Worm (Caenorhabditis elegans): ENCODE results near the gene Y62H9A.12.

Gene Y62H9A.12

ce11 chrX:11938826-11939225 lies 24.9 kb downstream of the Y62H9A.12 start, which contains the start of gene F55G7.5:
Gene F55G7.5, minus strand, starts transcription at chrX:11938926.
- TF ChIP-seq mls-2 (tag; optimal IDR thresholded peaks at IDR 0.05) (no peak), unc-120 (tag; optimal IDR thresholded peaks at IDR 0.05; ENCODE audit: poor library complexity, severe bottlenecking) (no peak)

- TF ChIP-seq ces-1 (GFP tag; optimal IDR thresholded peaks at IDR 0.05) (no peak), lin-32 (GFP tag; optimal IDR thresholded peaks at IDR 0.05) (no peak), nhr-28 (tag; optimal IDR thresholded peaks at IDR 0.05) (no peak), flh-1 (GFP tag; optimal IDR thresholded peaks at IDR 0.05) (no peak), elt-3 (tag; optimal IDR thresholded peaks at IDR 0.05) (no peak)
Observed at ce11 chrX:11941951-11942350, 28.0 kb downstream of the Y62H9A.12 start, which contains the start of gene F55G7.3. Gene F55G7.3, minus strand, starts transcription at chrX:11942051.

ce11 chrX:11946788-11947463 lies 33.0 kb downstream of the Y62H9A.12 start, which contains the start of gene nfya-1:
Gene nfya-1, minus strand, starts transcription at chrX:11946838.
- TF ChIP-seq unc-62 (GFP tag; optimal IDR thresholded peaks at IDR 0.05) (no peak), M03D4.4 (tag; optimal IDR thresholded peaks at IDR 0.05) (no peak), ceh-43 (GFP tag; optimal IDR thresholded peaks at IDR 0.05) (no peak), tbx-8 (GFP tag; optimal IDR thresholded peaks at IDR 0.05) (no peak), sptf-1 (tag; optimal IDR thresholded peaks at IDR 0.05) (no peak), hlh-1 (tag; optimal IDR thresholded peaks at IDR 0.05) (peak; percentile 62), flh-1 (GFP tag; optimal IDR thresholded peaks at IDR 0.05) (no peak), nhr-237 (tag; optimal IDR thresholded peaks at IDR 0.05) (no peak), unc-120 (tag; optimal IDR thresholded peaks at IDR 0.05; ENCODE audit: poor library complexity, severe bottlenecking) (no peak), cnd-1 (tag; optimal IDR thresholded peaks at IDR 0.05) (no peak), lsy-2 (tag; optimal IDR thresholded peaks at IDR 0.05) (no peak), lin-13 (tag; optimal IDR thresholded peaks at IDR 0.05) (peak; percentile 32), blmp-1 (tag; optimal IDR thresholded peaks at IDR 0.05) (no peak), snpc-4 (tag; optimal IDR thresholded peaks at IDR 0.05) (no peak), ham-2 (GFP tag; optimal IDR thresholded peaks at IDR 0.05) (no peak), elt-1 (tag; optimal IDR thresholded peaks at IDR 0.05; ENCODE audit: borderline replicate concordance, insufficient read depth) (no peak), nhr-28 (tag; optimal IDR thresholded peaks at IDR 0.05) (no peak), drap-1 (GFP tag; optimal IDR thresholded peaks at IDR 0.05) (no peak), bed-3 (GFP tag; optimal IDR thresholded peaks at IDR 0.05) (no peak), mls-2 (tag; optimal IDR thresholded peaks at IDR 0.05) (no peak), mab-5 (tag; optimal IDR thresholded peaks at IDR 0.05) (no peak), ztf-11 (tag; optimal IDR thresholded peaks at IDR 0.05) (no peak), nhr-76 (tag; optimal IDR thresholded peaks at IDR 0.05) (no peak), nhr-2 (tag; optimal IDR thresholded peaks at IDR 0.05) (no peak), ceh-39 (tag; optimal IDR thresholded peaks at IDR 0.05) (peak; percentile 59), ces-1 (GFP tag; optimal IDR thresholded peaks at IDR 0.05) (peak; percentile 44), ceh-83 (GFP tag; optimal IDR thresholded peaks at IDR 0.05) (no peak), sem-2 (GFP tag; optimal IDR thresholded peaks at IDR 0.05) (no peak), zip-8 (tag; optimal IDR thresholded peaks at IDR 0.05) (no peak), elt-3 (tag; optimal IDR thresholded peaks at IDR 0.05) (no peak), mep-1 (tag; optimal IDR thresholded peaks at IDR 0.05) (peak; percentile 38), unc-39 (tag; optimal IDR thresholded peaks at IDR 0.05) (no peak), lin-32 (GFP tag; optimal IDR thresholded peaks at IDR 0.05) (no peak), nhr-12 (tag; optimal IDR thresholded peaks at IDR 0.05) (no peak), pha-4 (tag; optimal IDR thresholded peaks at IDR 0.05) (peak; percentile 28)
